Fruit fly (Drosophila melanogaster) whole organism, embryonic: ENCODE data around the gene Nsf2.

ENCODE experiments used
- Antp ChIP-seq: fragments of 200-800 bp; sonication (Bioruptor generic); optimal IDR thresholded peaks from 3 replicates; lab custom pipeline; 2016; ENCODE audit warnings: missing biosample characterization, missing genetic modification characterization
- Awh ChIP-seq: fragments of 200-800 bp; sonication (Bioruptor generic); IDR thresholded peaks from 2 replicates; pipeline ENCODE4, ENCODE4 v1.3.6; 2022; ENCODE audit warnings: missing biosample characterization, missing genetic modification characterization
- CG10147 ChIP-seq: fragments of 200-800 bp; sonication (Bioruptor generic); optimal IDR thresholded peaks from 2 replicates; lab custom pipeline; 2019; ENCODE audit warnings: missing biosample characterization, mild to moderate bottlenecking, missing genetic modification characterization, moderate library complexity
- CG15073 ChIP-seq: fragments of 200-800 bp; sonication (Bioruptor generic); optimal IDR thresholded peaks from 2 replicates; lab custom pipeline; 2016; ENCODE audit warnings: missing biosample characterization, missing genetic modification characterization
- CG15479 ChIP-seq: fragments of 200-800 bp; sonication (Bioruptor generic); optimal IDR thresholded peaks from 3 replicates; lab custom pipeline; 2019; ENCODE audit warnings: missing biosample characterization, mild to moderate bottlenecking, missing genetic modification characterization, moderate library complexity
- CG15601 ChIP-seq: fragments of 200-800 bp; sonication (Bioruptor generic); optimal IDR thresholded peaks from 3 replicates; lab custom pipeline; 2019; ENCODE audit warnings: missing biosample characterization, mild to moderate bottlenecking, missing genetic modification characterization, moderate library complexity
- CG16815 ChIP-seq: fragments of 200-800 bp; sonication (Bioruptor generic); optimal IDR thresholded peaks from 3 replicates; lab custom pipeline; 2017; ENCODE audit warnings: missing biosample characterization, mild to moderate bottlenecking, missing genetic modification characterization
- CG17385 ChIP-seq: fragments of 200-800 bp; sonication (Bioruptor generic); optimal IDR thresholded peaks from 3 replicates; lab custom pipeline; 2018; ENCODE audit warnings: missing biosample characterization, mild to moderate bottlenecking, missing genetic modification characterization
- CG17802 ChIP-seq: fragments of 200-800 bp; sonication (Bioruptor generic); optimal IDR thresholded peaks from 2 replicates; lab custom pipeline; 2018; ENCODE audit warnings: missing biosample characterization, mild to moderate bottlenecking, missing genetic modification characterization, moderate library complexity
- CG18599 ChIP-seq: fragments of 200-800 bp; sonication (Bioruptor generic); optimal IDR thresholded peaks from 3 replicates; lab custom pipeline; 2017; ENCODE audit warnings: missing biosample characterization, missing genetic modification characterization, mild to moderate bottlenecking, moderate library complexity, missing genetic modification reagents
- CG30431 ChIP-seq: fragments of 200-800 bp; sonication (Bioruptor generic); optimal IDR thresholded peaks from 2 replicates; lab custom pipeline; 2017; ENCODE audit warnings: missing biosample characterization, missing genetic modification characterization
- CG3838 ChIP-seq: fragments of 200-800 bp; sonication (Bioruptor generic); optimal IDR thresholded peaks from 3 replicates; lab custom pipeline; 2016; ENCODE audit warnings: missing biosample characterization, missing genetic modification characterization
- CG6272 ChIP-seq: fragments of 200-800 bp; sonication (Bioruptor generic); IDR thresholded peaks from 2 replicates; pipeline ENCODE4 v1.3.6; 2022; ENCODE audit warnings: missing biosample characterization, missing genetic modification characterization
- CG6813 ChIP-seq: fragments of 200-800 bp; sonication (Bioruptor generic); optimal IDR thresholded peaks from 2 replicates; lab custom pipeline; 2017; ENCODE audit warnings: missing biosample characterization, missing genetic modification characterization, mild to moderate bottlenecking, moderate library complexity, missing genetic modification reagents
- CG6854 ChIP-seq: fragments of 200-800 bp; sonication (Bioruptor generic); optimal IDR thresholded peaks from 3 replicates; lab custom pipeline; 2017; ENCODE audit warnings: missing biosample characterization, mild to moderate bottlenecking, missing genetic modification characterization
- CrebB ChIP-seq: fragments of 200-800 bp; sonication (Bioruptor generic); optimal IDR thresholded peaks from 3 replicates; lab custom pipeline; 2018; ENCODE audit warnings: missing biosample characterization, mild to moderate bottlenecking, missing genetic modification characterization
- Dip2 ChIP-seq: fragments of 200-800 bp; sonication (Bioruptor generic); IDR thresholded peaks from 2 replicates; pipeline ENCODE4 v1.3.6; 2022; ENCODE audit warnings: missing biosample characterization, missing genetic modification characterization
- Gug ChIP-seq: fragments of 200-800 bp; sonication (Bioruptor generic); IDR thresholded peaks from 4 replicates; pipeline ENCODE4 v1.3.6; 2022; ENCODE audit warnings: missing biosample characterization, missing genetic modification characterization
- H15 ChIP-seq: fragments of 200-800 bp; sonication (Bioruptor generic); IDR thresholded peaks from 3 replicates; pipeline ENCODE4 v1.3.6; 2022; ENCODE audit warnings: missing biosample characterization, missing genetic modification characterization
- HLH54F ChIP-seq: fragments of 200-800 bp; sonication (Bioruptor generic); optimal IDR thresholded peaks from 3 replicates; lab custom pipeline; 2016; ENCODE audit warnings: missing biosample characterization, missing genetic modification characterization
- Mrtf ChIP-seq: fragments of 200-800 bp; sonication (Bioruptor generic); IDR thresholded peaks from 3 replicates; pipeline ENCODE4 v1.3.6; 2022; ENCODE audit warnings: missing biosample characterization, missing genetic modification characterization
- NC2α ChIP-seq: fragments of 200-800 bp; sonication (Bioruptor generic); optimal IDR thresholded peaks from 2 replicates; lab custom pipeline; 2016; ENCODE audit warnings: missing biosample characterization, missing genetic modification characterization
- NFAT ChIP-seq: fragments of 200-800 bp; sonication (Bioruptor generic); IDR thresholded peaks from 2 replicates; pipeline ENCODE4 v1.3.6; 2022; ENCODE audit warnings: missing biosample characterization, missing genetic modification characterization
- Oli ChIP-seq: fragments of 200-800 bp; sonication (Bioruptor generic); optimal IDR thresholded peaks from 2 replicates; lab custom pipeline; 2018; ENCODE audit warnings: missing biosample characterization, mild to moderate bottlenecking, missing genetic modification characterization, moderate library complexity
- Poxn ChIP-seq: fragments of 200-800 bp; sonication (Bioruptor generic); IDR thresholded peaks from 2 replicates; pipeline ENCODE4 v1.3.6; 2022; ENCODE audit warnings: missing biosample characterization, missing genetic modification characterization
- Rx ChIP-seq: fragments of 200-800 bp; sonication (Bioruptor generic); IDR thresholded peaks from 2 replicates; pipeline ENCODE4 v1.3.6; 2022; ENCODE audit warnings: missing biosample characterization, missing genetic modification characterization
- Six4 ChIP-seq: fragments of 200-800 bp; sonication (Bioruptor generic); optimal IDR thresholded peaks from 2 replicates; lab custom pipeline; 2016; ENCODE audit warnings: missing biosample characterization, missing genetic modification characterization
- Spps ChIP-seq: fragments of 200-800 bp; sonication (Bioruptor generic); optimal IDR thresholded peaks from 2 replicates; lab custom pipeline; 2018; ENCODE audit warnings: missing biosample characterization, mild to moderate bottlenecking, missing genetic modification characterization
- Sry-δ ChIP-seq: fragments of 200-800 bp; sonication (Bioruptor generic); optimal IDR thresholded peaks from 2 replicates; lab custom pipeline; 2016; ENCODE audit warnings: missing biosample characterization, missing genetic modification characterization
- Stat92E ChIP-seq, 3 experiments: fragments of >200 bp in 2 of 3; fragments of 200-800 bp in 1 of 3; sonication (Bioruptor generic) in 1 of 3; optimal IDR thresholded peaks; 2 replicates each; lab custom pipeline; 2017 to 2019; ENCODE audit warnings: missing biosample characterization in 3 of 3, missing genetic modification characterization in 3 of 3, mild to moderate bottlenecking in 1 of 3, moderate library complexity in 1 of 3
- Xbp1 ChIP-seq: fragments of 200-800 bp; sonication (Bioruptor generic); optimal IDR thresholded peaks from 3 replicates; lab custom pipeline; 2016; ENCODE audit warnings: missing biosample characterization, mild to moderate bottlenecking, missing genetic modification characterization
- bigmax ChIP-seq: fragments of 200-800 bp; sonication (Bioruptor generic); optimal IDR thresholded peaks from 2 replicates; lab custom pipeline; 2018; ENCODE audit warnings: missing biosample characterization, mild to moderate bottlenecking, missing genetic modification characterization
- bowl ChIP-seq: fragments of 200-800 bp; sonication (Bioruptor generic); IDR thresholded peaks from 2 replicates; pipeline ENCODE4 v1.3.6; 2022; ENCODE audit warnings: missing biosample characterization, missing genetic modification characterization
- cad ChIP-seq: fragments of >200 bp; optimal IDR thresholded peaks from 2 replicates; lab custom pipeline; 2017; ENCODE audit warnings: missing biosample characterization, missing genetic modification characterization
- ci ChIP-seq: fragments of 200-800 bp; sonication (Bioruptor generic); IDR thresholded peaks from 3 replicates; pipeline ENCODE4 v1.3.6; 2022; ENCODE audit warnings: missing biosample characterization, missing genetic modification characterization
- cwo ChIP-seq: fragments of 200-800 bp; sonication (Bioruptor generic); optimal IDR thresholded peaks from 3 replicates; lab custom pipeline; 2017; ENCODE audit warnings: missing biosample characterization, missing genetic modification characterization, mild to moderate bottlenecking, moderate library complexity, missing genetic modification reagents
- dati ChIP-seq: fragments of 200-800 bp; sonication (Bioruptor generic); IDR thresholded peaks from 2 replicates; pipeline ENCODE4 v1.3.6; 2022; ENCODE audit warnings: missing biosample characterization, missing genetic modification characterization
- disco-r ChIP-seq: fragments of 200-800 bp; sonication (Bioruptor generic); optimal IDR thresholded peaks from 2 replicates; lab custom pipeline; 2016; ENCODE audit warnings: missing biosample characterization, missing genetic modification characterization
- dmrt99B ChIP-seq: fragments of 200-800 bp; sonication (Bioruptor generic); optimal IDR thresholded peaks from 2 replicates; lab custom pipeline; 2018; ENCODE audit warnings: missing biosample characterization, mild to moderate bottlenecking, missing genetic modification characterization, moderate library complexity
- grn ChIP-seq: fragments of 200-800 bp; sonication (Bioruptor generic); optimal IDR thresholded peaks from 3 replicates; lab custom pipeline; 2017; ENCODE audit warnings: missing biosample characterization, missing genetic modification characterization
- hb ChIP-seq: fragments of 200-800 bp; sonication (Bioruptor generic); IDR thresholded peaks from 3 replicates; pipeline ENCODE4 v1.3.6; 2022; ENCODE audit warnings: missing biosample characterization, missing genetic modification characterization; ENCODE audit not compliant: partially characterized antibody
- lola ChIP-seq, 3 experiments: fragments of >200 bp in 2 of 3; fragments of 200-800 bp in 1 of 3; sonication (Bioruptor generic) in 1 of 3; optimal IDR thresholded peaks; 2 replicates each; lab custom pipeline; 2017 to 2019; ENCODE audit warnings: missing biosample characterization in 3 of 3, missing genetic modification characterization in 3 of 3, mild to moderate bottlenecking in 1 of 3, moderate library complexity in 1 of 3
- nerfin-2 ChIP-seq: fragments of 200-800 bp; sonication (Bioruptor generic); IDR thresholded peaks from 2 replicates; pipeline ENCODE4 v1.3.6; 2022; ENCODE audit warnings: missing biosample characterization, missing genetic modification characterization; ENCODE audit not compliant: partially characterized antibody
- org-1 ChIP-seq: fragments of 200-800 bp; sonication (Bioruptor generic); optimal IDR thresholded peaks from 2 replicates; lab custom pipeline; 2017; ENCODE audit warnings: missing biosample characterization, missing genetic modification characterization
- p53 ChIP-seq: fragments of 200-800 bp; sonication (Bioruptor generic); optimal IDR thresholded peaks from 2 replicates; lab custom pipeline; 2016; ENCODE audit warnings: missing biosample characterization, missing genetic modification characterization
- pan ChIP-seq, 4 experiments: fragments of >200 bp in 3 of 4; fragments of 200-800 bp in 1 of 4; sonication (Bioruptor generic) in 1 of 4; optimal IDR thresholded peaks in 3 of 4; IDR thresholded peaks in 1 of 4; 2 replicates each; pipeline versions ENCODE4 v1.3.6 to Lab custom; 2017 to 2022; ENCODE audit warnings: missing biosample characterization in 2 of 4, missing genetic modification characterization in 2 of 4, mixed read lengths in 1 of 4
- schlank ChIP-seq: fragments of 200-800 bp; sonication (Bioruptor generic); optimal IDR thresholded peaks from 2 replicates; lab custom pipeline; 2018; ENCODE audit warnings: missing biosample characterization, mild to moderate bottlenecking, missing genetic modification characterization
- z ChIP-seq: fragments of 200-800 bp; sonication (Bioruptor generic); IDR thresholded peaks from 3 replicates; pipeline ENCODE4 v1.3.6; 2022; ENCODE audit warnings: missing biosample characterization, missing genetic modification characterization

Gene Nsf2

dm6 chr3R:13817480-13818305, 20.1 kb downstream of the Nsf2 start (continued):
- TF ChIP-seq Oli (tag; lab: Kevin White, UChicago) (peak; percentile 84), CG15479 (GFP tag; lab: Kevin White, UChicago) (no peak), dmrt99B (tag; lab: Kevin White, UChicago) (peak; percentile 88), z (GFP tag; lab: Robert Waterston, UW) (no peak), Sry-δ (no peak), Awh (GFP tag; lab: Robert Waterston, UW) (peak; percentile 14; the same call in 1 of the 2 replicates), nerfin-2 (GFP tag; lab: Robert Waterston, UW) (no peak), CG6854 (no peak), schlank (no peak), p53 (GFP tag; lab: Kevin White, UChicago) (no peak), cwo (GFP tag; lab: Kevin White, UChicago) (peak; percentile 22), disco-r (GFP tag; lab: Kevin White, UChicago) (no peak), CG30431 (peak; percentile 9), pan (optimal IDR thresholded peaks at IDR 0.05; lab: Kevin White, UChicago) (no peak), pan (GFP tag; optimal IDR thresholded peaks at IDR 0.05 in 1 of 2, IDR thresholded peaks at IDR 0.05 in 1 of 2) (peak in 1 of 2 experiments; percentile 47), lola (GFP tag; optimal IDR thresholded peaks at IDR 0.05; lab: Kevin White, UChicago) (peak in 1 of 3 experiments; percentile 71), CG17802 (tag; lab: Kevin White, UChicago) (peak; percentile 16), Poxn (GFP tag; lab: Robert Waterston, UW) (no peak), CG16815 (GFP tag; lab: Kevin White, UChicago) (no peak), Antp (GFP tag; lab: Kevin White, UChicago) (peak; percentile 2), grn (GFP tag; lab: Kevin White, UChicago) (no peak), Mrtf (0 out of 3 replicates have a peak, but pooled peaks have one; percentile 22), CrebB (tag; lab: Kevin White, UChicago) (no peak), H15 (GFP tag; lab: Robert Waterston, UW) (peak; percentile 44; the same call in 2 of the 3 replicates), NC2α (GFP tag; lab: Kevin White, UChicago) (no peak), CG15601 (peak; percentile 66), CG3838 (no peak), Gug (GFP tag; lab: Robert Waterston, UW) (no peak; the same call in 3 of the 4 replicates), Spps (peak; percentile 17), ci (GFP tag; lab: Robert Waterston, UW) (peak; percentile 62), org-1 (peak; percentile 62), CG17385 (peak; percentile 53), Stat92E (GFP tag; optimal IDR thresholded peaks at IDR 0.05; lab: Kevin White, UChicago) (peak in 1 of 3 experiments; percentile 83), CG6272 (GFP tag; lab: Robert Waterston, UW) (peak; percentile 36; the same call in 1 of the 2 replicates), Xbp1 (GFP tag; lab: Kevin White, UChicago) (peak; percentile 61), hb (GFP tag; lab: Robert Waterston, UW) (no peak), bowl (no peak), bigmax (GFP tag; lab: Kevin White, UChicago) (no peak), cad (GFP tag; lab: Kevin White, UChicago) (no peak), NFAT (GFP tag; lab: Robert Waterston, UW) (no peak), CG10147 (GFP tag; lab: Kevin White, UChicago) (no peak), dati (GFP tag; lab: Robert Waterston, UW) (peak; percentile 34; the same call in 1 of the 2 replicates), Dip2 (GFP tag; lab: Robert Waterston, UW) (no peak), CG6813 (GFP tag; lab: Kevin White, UChicago) (no peak), HLH54F (GFP tag; lab: Kevin White, UChicago) (no peak), CG15073 (GFP tag; lab: Kevin White, UChicago) (no peak), CG18599 (GFP tag; lab: Kevin White, UChicago) (peak; percentile 23), Six4 (peak; percentile 36), Rx (GFP tag; lab: Robert Waterston, UW) (no peak)
